Worm (Caenorhabditis elegans) whole organism, L2 larva: ENCODE results near the gene mrpl-35.

Experiments
- ama-1 ChIP-seq: fragments of 150-350 bp; optimal IDR thresholded peaks from 2 replicates; lab custom pipeline; 2018; ENCODE audit warnings: inconsistent platforms
- elt-3 ChIP-seq: sonication (generic microtip); optimal IDR thresholded peaks from 2 replicates; lab custom pipeline; 2017; ENCODE audit warnings: missing biosample characterization, missing genetic modification characterization
- fos-1 ChIP-seq: fragments of 150-350 bp; optimal IDR thresholded peaks from 2 replicates; lab custom pipeline; 2014; ENCODE audit warnings: missing biosample characterization, missing genetic modification characterization
- mbf-1 ChIP-seq: sonication (generic microtip); optimal IDR thresholded peaks from 2 replicates; lab custom pipeline; 2017; ENCODE audit warnings: missing biosample characterization, missing genetic modification characterization
- mdl-1 ChIP-seq, 2 experiments: fragments of 150-350 bp in 1 of 2; sonication (generic microtip) in 1 of 2; optimal IDR thresholded peaks; 2 replicates each; lab custom pipeline; 2017; ENCODE audit warnings: missing biosample characterization in 2 of 2, missing genetic modification characterization in 2 of 2
- snpc-4 ChIP-seq: fragments of 150-350 bp; optimal IDR thresholded peaks from 2 replicates; lab custom pipeline; 2014; ENCODE audit warnings: missing biosample characterization, missing genetic modification characterization
- ztf-4 ChIP-seq: fragments of 150-350 bp; optimal IDR thresholded peaks from 2 replicates; lab custom pipeline; 2014; ENCODE audit warnings: missing biosample characterization, missing genetic modification characterization

DNA sequence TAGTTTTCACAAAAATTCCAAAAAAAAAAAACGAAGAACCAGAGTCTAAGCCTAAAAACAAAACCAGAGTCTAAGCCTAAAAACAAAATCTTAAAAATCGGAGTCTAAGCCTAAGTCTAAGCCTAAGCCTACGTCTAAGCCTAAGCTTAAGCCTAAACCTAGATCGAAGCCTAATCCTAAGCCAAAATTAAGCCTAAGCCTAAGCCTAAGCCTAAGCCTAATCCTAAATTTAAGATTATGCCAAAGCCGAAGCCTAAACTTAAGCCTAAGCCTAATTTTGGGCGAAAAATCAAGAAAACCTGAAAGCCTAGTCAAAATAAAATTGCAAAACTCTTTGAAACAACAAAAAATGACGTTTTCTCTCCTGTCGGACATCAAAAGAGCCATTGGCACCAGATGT lies 32.7 kb upstream of the mrpl-35 start:
- TF ChIP-seq ztf-4 (tag; lab: Kevin White, UChicago) (no peak), snpc-4 (no peak), ama-1 (no peak), mdl-1 (tag; optimal IDR thresholded peaks at IDR 0.05; lab: Kevin White, UChicago) (no peak), mbf-1 (no peak), elt-3 (tag; lab: Kevin White, UChicago) (no peak), fos-1 (tag; lab: Kevin White, UChicago) (no peak)
